Worm (Caenorhabditis elegans) whole organism, early embryonic: ENCODE data around the gene madf-5.

Experiments
- B0310.2 ChIP-seq: sonication (generic microtip); optimal IDR thresholded peaks from 2 replicates; lab custom pipeline; 2016; ENCODE audit warnings: mild to moderate bottlenecking, missing genetic modification characterization, missing compliant biosample characterization
- ama-1 ChIP-seq: fragments of 150-350 bp; optimal IDR thresholded peaks from 2 replicates; lab custom pipeline; 2014
- ets-7 ChIP-seq: sonication (generic microtip); optimal IDR thresholded peaks from 2 replicates; lab custom pipeline; 2016; ENCODE audit warnings: missing genotype, missing genetic modification characterization, missing compliant biosample characterization
- hmg-4 ChIP-seq: fragments of 200-800 bp; sonication (Bioruptor generic); optimal IDR thresholded peaks from 2 replicates; lab custom pipeline; 2018; ENCODE audit warnings: mild to moderate bottlenecking, missing genetic modification characterization, missing compliant biosample characterization
- tbx-11 ChIP-seq: fragments of 200-800 bp; sonication (Bioruptor generic); IDR thresholded peaks from 2 replicates; pipeline ENCODE4 v1.3.6; 2022; ENCODE audit warnings: missing genetic modification characterization, missing compliant biosample characterization
- tbx-37 ChIP-seq: fragments of 200-800 bp; sonication (Bioruptor generic); conservative IDR thresholded peaks from 2 replicates; pipeline ENCODE4 v1.3.6; 2022; ENCODE audit warnings: missing genetic modification reagents, missing genetic modification characterization, missing compliant biosample characterization

- TF ChIP-seq ama-1 (lab: Kevin White, UChicago) (no peak), tbx-37 (no peak), B0310.2 (tag; lab: Kevin White, UChicago) (no peak), tbx-11 (GFP tag; lab: Robert Waterston, UW) (no peak), hmg-4 (GFP tag; lab: Kevin White, UChicago) (no peak), ets-7 (tag; lab: Kevin White, UChicago) (no peak)
These were observed 3.0 kb downstream of the madf-5 start, which contains the start of gene C01G12.13 for ce11 chrII:14576429-14576828.
